Worm (Caenorhabditis elegans) whole organism, L4 larva: ENCODE results near the gene C02B8.1.
A peak's percentile ranks its signal among the peaks of the same experiment; 100 is the strongest.
"Not testable (repeated sequence)": the region's sequence is repeated elsewhere in the genome, so short reads cannot be mapped to it uniquely, and the experiment has no call there.

Source experiments
- D1046.2 ChIP-seq: fragments of 200-800 bp; sonication (Bioruptor generic); IDR thresholded peaks from 2 replicates; pipeline ENCODE4 v1.3.6; 2022; ENCODE audit warnings: missing genetic modification characterization, missing compliant biosample characterization
- F26F4.8 ChIP-seq: fragments of 200-800 bp; sonication (Bioruptor generic); conservative IDR thresholded peaks from 2 replicates; pipeline ENCODE4 v1.3.6; 2022; ENCODE audit warnings: missing genetic modification characterization, missing compliant biosample characterization
- F44E2.7 ChIP-seq: fragments of 200-800 bp; sonication (Bioruptor generic); IDR thresholded peaks from 2 replicates; pipeline ENCODE4 v2.1.2; 2022; ENCODE audit warnings: missing genetic modification characterization, missing compliant biosample characterization
- Y105C5A.15 ChIP-seq: fragments of 200-800 bp; sonication (Bioruptor generic); IDR thresholded peaks from 2 replicates; pipeline ENCODE4 v1.3.6; 2022; ENCODE audit warnings: missing genetic modification characterization, missing compliant biosample characterization
- ZK337.2 ChIP-seq: fragments of 200-800 bp; sonication (Bioruptor generic); IDR thresholded peaks from 2 replicates; pipeline ENCODE4 v1.3.6; 2022; ENCODE audit warnings: missing genetic modification reagents, missing genetic modification characterization, missing compliant biosample characterization
- aha-1 ChIP-seq: fragments of 150-350 bp; peaks from one replicate; lab custom pipeline; 2014; ENCODE audit warnings: missing biosample characterization, missing genetic modification characterization
- attf-4 ChIP-seq: sonication (generic microtip); optimal IDR thresholded peaks from 3 replicates; lab custom pipeline; 2017; ENCODE audit warnings: missing biosample characterization, missing genetic modification characterization
- ceh-20 ChIP-seq: fragments of 200-800 bp; sonication (Bioruptor generic); IDR thresholded peaks from 2 replicates; pipeline ENCODE4 v1.3.6; 2022; ENCODE audit warnings: missing genetic modification reagents, missing genetic modification characterization, missing compliant biosample characterization
- daf-16 ChIP-seq, 3 experiments: sonication (generic microtip); optimal IDR thresholded peaks; 2 replicates each; lab custom pipeline; 2016 to 2017; ENCODE audit warnings: missing genetic modification characterization in 3 of 3, missing genetic modification reagents in 3 of 3, mild to moderate bottlenecking in 2 of 3, missing compliant biosample characterization in 2 of 3, missing biosample characterization in 1 of 3, moderate library complexity in 1 of 3
- dmd-6 ChIP-seq: fragments of 200-800 bp; sonication (Bioruptor generic); IDR thresholded peaks from 2 replicates; pipeline ENCODE4 v1.3.6; 2022; ENCODE audit warnings: missing genetic modification reagents, missing genetic modification characterization, missing compliant biosample characterization
- dmd-8 ChIP-seq: fragments of 200-800 bp; sonication (Bioruptor generic); IDR thresholded peaks from 2 replicates; pipeline ENCODE4 v1.3.6; 2022; ENCODE audit warnings: missing genetic modification characterization, missing compliant biosample characterization
- dmd-9 ChIP-seq: fragments of 200-800 bp; sonication (Bioruptor generic); IDR thresholded peaks from 2 replicates; pipeline ENCODE4 v1.3.6; 2022; ENCODE audit warnings: missing genetic modification reagents, missing genetic modification characterization, missing compliant biosample characterization
- dve-1 ChIP-seq: sonication (generic microtip); optimal IDR thresholded peaks from 2 replicates; lab custom pipeline; 2017; ENCODE audit warnings: antibody characterized with exemption, mild to moderate bottlenecking, missing genetic modification characterization, missing compliant biosample characterization; ENCODE audit not compliant: insufficient read depth
- egl-43 ChIP-seq: fragments of 200-800 bp; sonication (Bioruptor generic); IDR thresholded peaks from 2 replicates; pipeline ENCODE4 v1.3.6; 2022; ENCODE audit warnings: missing genetic modification reagents, missing genetic modification characterization, missing compliant biosample characterization
- hlh-11 ChIP-seq: fragments of 200-800 bp; sonication (Bioruptor generic); optimal IDR thresholded peaks from 2 replicates; lab custom pipeline; 2018; ENCODE audit warnings: mild to moderate bottlenecking, missing genetic modification characterization, missing compliant biosample characterization
- hlh-30 ChIP-seq: sonication (generic microtip); optimal IDR thresholded peaks from 2 replicates; lab custom pipeline; 2017; ENCODE audit warnings: antibody characterized with exemption, mild to moderate bottlenecking, missing genetic modification characterization, missing compliant biosample characterization; ENCODE audit not compliant: insufficient read depth
- hmg-1.1 ChIP-seq: fragments of 200-800 bp; sonication (Bioruptor generic); IDR thresholded peaks from 2 replicates; pipeline ENCODE4 v1.3.6; 2022; ENCODE audit warnings: missing genetic modification reagents, missing genetic modification characterization, missing compliant biosample characterization
- lim-7 ChIP-seq: fragments of 200-800 bp; sonication (Bioruptor generic); IDR thresholded peaks from 2 replicates; pipeline ENCODE4 v1.3.6; 2022; ENCODE audit warnings: missing genetic modification characterization, missing compliant biosample characterization
- madf-5 ChIP-seq, 2 experiments: fragments of 200-800 bp; sonication (Bioruptor generic); IDR thresholded peaks; 2 replicates each; pipeline ENCODE4 v1.3.6; 2022; ENCODE audit warnings: missing compliant biosample characterization in 2 of 2, missing genetic modification characterization in 2 of 2
- mdl-1 ChIP-seq, 2 experiments: fragments of 150-350 bp in 1 of 2; sonication (generic microtip) in 1 of 2; optimal IDR thresholded peaks; 2 replicates each; lab custom pipeline; 2014 to 2017; ENCODE audit warnings: missing biosample characterization in 2 of 2, missing genetic modification characterization in 2 of 2
- mxl-3 ChIP-seq: fragments of 200-800 bp; sonication (Bioruptor generic); optimal IDR thresholded peaks from 2 replicates; lab custom pipeline; 2018; ENCODE audit warnings: mild to moderate bottlenecking, missing genetic modification characterization, missing compliant biosample characterization
- nhr-10 ChIP-seq: fragments of 150-350 bp; optimal IDR thresholded peaks from 2 replicates; lab custom pipeline; 2014; ENCODE audit warnings: missing biosample characterization, missing genetic modification characterization
- nhr-28 ChIP-seq: fragments of 150-350 bp; optimal IDR thresholded peaks from 2 replicates; lab custom pipeline; 2014; ENCODE audit warnings: missing biosample characterization, missing genetic modification characterization
- pha-4 ChIP-seq, 2 experiments: fragments of 150-350 bp in 1 of 2; fragments of 200-800 bp in 1 of 2; sonication (Bioruptor generic) in 1 of 2; IDR thresholded peaks in 1 of 2; optimal IDR thresholded peaks in 1 of 2; 2 replicates each; pipeline versions ENCODE4 v1.3.6 to Lab custom; 2014 to 2022; ENCODE audit warnings: missing genetic modification characterization in 2 of 2, missing genetic modification reagents in 2 of 2, missing biosample characterization in 1 of 2, missing compliant biosample characterization in 1 of 2
- pqm-1 ChIP-seq: sonication (generic microtip); optimal IDR thresholded peaks from 2 replicates; lab custom pipeline; 2017; ENCODE audit warnings: missing biosample characterization, missing genetic modification characterization
- saeg-2 ChIP-seq: fragments of 200-800 bp; sonication (Bioruptor generic); IDR thresholded peaks from 2 replicates; pipeline ENCODE4 v1.3.6; 2022; ENCODE audit warnings: missing genetic modification reagents, missing genetic modification characterization, missing compliant biosample characterization
- set-16 ChIP-seq: fragments of 200-800 bp; sonication (Bioruptor generic); IDR thresholded peaks from 2 replicates; pipeline ENCODE4 v1.3.6; 2022; ENCODE audit warnings: missing genetic modification reagents, missing genetic modification characterization, missing compliant biosample characterization
- zfp-3 ChIP-seq: fragments of 200-800 bp; sonication (Bioruptor generic); conservative IDR thresholded peaks from 2 replicates; pipeline ENCODE4 v1.3.6; 2022; ENCODE audit warnings: missing genetic modification reagents, missing genetic modification characterization, missing compliant biosample characterization

The C02B8.1 gene

ce11 chrX:8173610-8174009 lies 26.1 kb downstream of the C02B8.1 start, which contains the start of gene C17H11.1:
C17H11.1 (plus strand) TSS chrX:8173910.
- no peak for TF ChIP-seq hmg-1.1 (GFP tag; lab: Robert Waterston, UW)
- TF ChIP-seq F44E2.7 (GFP tag; lab: Robert Waterston, UW), result no peak
- TF ChIP-seq nhr-10, result no peak
- no peak for TF ChIP-seq lim-7 (GFP tag; lab: Robert Waterston, UW)
- no peak for TF ChIP-seq ZK337.2 (GFP tag; lab: Robert Waterston, UW)

DNA sequence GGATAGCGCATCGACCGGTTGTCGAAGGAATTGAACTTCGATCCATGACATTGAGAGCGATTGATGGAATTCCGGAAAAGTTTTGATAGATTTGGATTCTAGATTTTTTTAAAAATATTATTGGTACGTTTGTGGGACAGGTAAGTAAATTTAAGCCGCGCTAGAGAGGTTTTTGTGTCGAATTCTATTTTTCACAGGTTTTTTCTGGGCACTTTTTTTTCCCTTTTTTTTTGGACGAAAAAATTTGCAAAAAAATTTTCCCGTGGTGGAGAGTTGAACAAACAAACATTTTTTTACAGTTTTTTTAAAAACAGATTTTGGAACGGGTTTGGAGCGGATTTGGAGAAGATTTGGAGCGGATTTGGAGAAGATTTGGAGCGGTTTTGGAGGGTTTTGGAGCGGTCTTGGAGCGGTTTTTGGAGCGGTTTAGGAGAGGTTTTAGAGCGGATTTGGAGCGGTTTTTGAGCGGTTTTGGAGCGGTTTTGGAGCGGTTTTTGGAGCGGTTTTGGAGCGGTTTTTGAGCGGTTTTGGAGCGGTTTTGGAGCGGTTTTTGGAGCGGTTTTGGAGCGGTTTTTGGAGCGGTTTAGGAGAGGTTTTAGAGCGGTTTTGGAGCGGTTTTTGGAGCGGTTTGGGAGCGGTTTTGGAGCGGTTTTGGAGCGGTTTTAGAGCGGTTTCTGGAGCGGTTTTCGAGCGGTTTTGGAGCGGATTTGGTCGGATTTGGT lies 34.3 kb downstream of the C02B8.1 start, which contains the start of gene C17H11.4:
Gene C17H11.4 (minus strand): TSS at position 51 of the 722 bp plus-strand sequence.
- TF ChIP-seq zfp-3 (GFP tag; lab: Robert Waterston, UW) (0 out of 2 replicates have a peak, but pooled peaks have one; percentile 24), saeg-2 (GFP tag; lab: Robert Waterston, UW) (0 out of 2 replicates have a peak, but pooled peaks have one; percentile 17), madf-5 (GFP tag; IDR thresholded peaks at IDR 0.05; lab: Robert Waterston, UW) (0 out of 4 replicates have a peak, but pooled peaks of 1 of the 2 experiments have one; percentile 16), egl-43 (peak; percentile 79), dmd-9 (GFP tag; lab: Robert Waterston, UW) (0 out of 2 replicates have a peak, but pooled peaks have one; percentile 53), F26F4.8 (GFP tag; lab: Robert Waterston, UW) (0 out of 2 replicates have a peak, but pooled peaks have one; percentile 15), lim-7 (GFP tag; lab: Robert Waterston, UW) (0 out of 2 replicates have a peak, but pooled peaks have one; percentile 11), dmd-8 (GFP tag; lab: Robert Waterston, UW) (peak; percentile 62; the same call in 1 of the 2 replicates), Y105C5A.15 (GFP tag; lab: Robert Waterston, UW) (peak; percentile 72; the same call in 1 of the 2 replicates), pha-4 (GFP tag; IDR thresholded peaks at IDR 0.05; lab: Robert Waterston, UW) (peak; percentile 40; the same call in 1 of the 2 replicates), D1046.2 (GFP tag; lab: Robert Waterston, UW) (0 out of 2 replicates have a peak, but pooled peaks have one; percentile 55), set-16 (peak; percentile 96)
- not testable (repeated sequence) for TF ChIP-seq pha-4 (tag; optimal IDR thresholded peaks at IDR 0.05; lab: Kevin White, UChicago)

DNA sequence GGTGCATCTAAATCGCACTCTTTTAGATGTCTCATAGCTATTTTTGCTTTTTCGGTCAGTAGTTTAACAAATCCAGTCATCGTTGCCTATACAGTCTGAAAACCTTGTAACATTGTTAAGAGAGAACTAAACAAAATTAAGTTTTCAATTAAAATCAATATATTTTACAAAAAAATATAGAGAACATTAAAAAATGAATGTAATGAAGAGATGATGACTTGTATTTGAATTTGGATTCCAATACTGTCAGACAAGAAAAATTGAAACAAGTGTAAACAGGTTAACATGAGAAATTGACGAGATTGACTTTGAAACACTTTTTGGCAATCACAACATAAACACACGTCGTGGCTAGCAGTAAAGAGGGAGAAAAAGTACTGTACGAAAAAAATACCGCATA lies 37.5 kb downstream of the C02B8.1 start, which contains the start of gene C17H11.5:
Gene C17H11.5 (minus strand): TSS at position 101 of the 400 bp plus-strand sequence.
- TF ChIP-seq saeg-2 (GFP tag; lab: Robert Waterston, UW) (no peak), aha-1 (tag; lab: Kevin White, UChicago) (peak; percentile 76)

ce11 chrX:8193213-8193612 lies 45.7 kb downstream of the C02B8.1 start:
- TF ChIP-seq hlh-30 (tag; lab: Kevin White, UChicago) (peak; percentile 70), hlh-11 (tag; lab: Kevin White, UChicago) (peak; percentile 54), pqm-1 (peak; percentile 10), ceh-20 (no peak), mxl-3 (GFP tag; lab: Kevin White, UChicago) (peak; percentile 46), daf-16 (GFP tag; optimal IDR thresholded peaks at IDR 0.05; lab: Kevin White, UChicago) (no peak), daf-16 (tag; optimal IDR thresholded peaks at IDR 0.05; lab: Kevin White, UChicago) (peak; percentile 60), mdl-1 (tag; optimal IDR thresholded peaks at IDR 0.05; lab: Kevin White, UChicago) (peak in 1 of 2 experiments; percentile 20), attf-4 (no peak), Y105C5A.15 (GFP tag; lab: Robert Waterston, UW) (no peak), nhr-28 (tag; lab: Kevin White, UChicago) (peak; percentile 51), dve-1 (tag; lab: Kevin White, UChicago) (peak; percentile 30), dmd-6 (GFP tag; lab: Robert Waterston, UW) (peak; percentile 73)
